Worm (Caenorhabditis elegans) whole organism, late embryonic: ENCODE measurements around the gene K09B11.4.

Experiments
- K02D7.2 ChIP-seq: sonication (generic microtip); optimal IDR thresholded peaks from 2 replicates; lab custom pipeline; 2017; ENCODE audit warnings: mild to moderate bottlenecking, missing genetic modification characterization, missing compliant biosample characterization
- T23F11.4 ChIP-seq: fragments of 200-800 bp; sonication (Bioruptor generic); optimal IDR thresholded peaks from 2 replicates; lab custom pipeline; 2018; ENCODE audit warnings: mild to moderate bottlenecking, missing genetic modification characterization, missing compliant biosample characterization
- Y22D7AL.16 ChIP-seq: sonication (generic microtip); optimal IDR thresholded peaks from 2 replicates; lab custom pipeline; 2016; ENCODE audit warnings: missing genetic modification characterization, missing compliant biosample characterization
- ama-1 ChIP-seq: fragments of 150-350 bp; optimal IDR thresholded peaks from 2 replicates; lab custom pipeline; 2014
- ceh-19 ChIP-seq: fragments of 200-800 bp; sonication (Bioruptor generic); optimal IDR thresholded peaks from 2 replicates; lab custom pipeline; 2018; ENCODE audit warnings: mild to moderate bottlenecking, missing genetic modification characterization, missing compliant biosample characterization
- ceh-30 ChIP-seq: fragments of 150-350 bp; optimal IDR thresholded peaks from 2 replicates; lab custom pipeline; 2014; ENCODE audit warnings: missing biosample characterization, missing genetic modification characterization
- ceh-31 ChIP-seq: sonication (generic microtip); optimal IDR thresholded peaks from 2 replicates; lab custom pipeline; 2016; ENCODE audit warnings: missing genetic modification characterization, missing compliant biosample characterization
- ceh-34 ChIP-seq: sonication (generic microtip); optimal IDR thresholded peaks from 2 replicates; lab custom pipeline; 2016; ENCODE audit warnings: mild to moderate bottlenecking, missing genetic modification characterization, missing compliant biosample characterization
- ceh-45 ChIP-seq: fragments of 200-800 bp; sonication (Bioruptor generic); IDR thresholded peaks from 2 replicates; pipeline ENCODE4 v1.3.6; 2022; ENCODE audit warnings: missing genetic modification reagents, missing genetic modification characterization, missing compliant biosample characterization
- ceh-48 ChIP-seq: sonication (generic microtip); optimal IDR thresholded peaks from 2 replicates; lab custom pipeline; 2016; ENCODE audit warnings: missing genetic modification characterization, inconsistent platforms, missing compliant biosample characterization
- ceh-9 ChIP-seq: sonication (generic microtip); optimal IDR thresholded peaks from 2 replicates; lab custom pipeline; 2016; ENCODE audit warnings: mild to moderate bottlenecking, missing genetic modification characterization, inconsistent platforms, missing compliant biosample characterization
- dve-1 ChIP-seq: sonication (generic microtip); optimal IDR thresholded peaks from 2 replicates; lab custom pipeline; 2017; ENCODE audit warnings: antibody characterized with exemption, mild to moderate bottlenecking, missing genetic modification characterization, missing compliant biosample characterization
- elt-2 ChIP-seq: sonication (generic microtip); optimal IDR thresholded peaks from 2 replicates; lab custom pipeline; 2016; ENCODE audit warnings: missing genetic modification reagents, missing genetic modification characterization, missing compliant biosample characterization
- eyg-1 ChIP-seq: sonication (generic microtip); optimal IDR thresholded peaks from 2 replicates; lab custom pipeline; 2016; ENCODE audit warnings: missing genotype, missing genetic modification characterization, missing compliant biosample characterization
- gmeb-2 ChIP-seq: sonication (generic microtip); optimal IDR thresholded peaks from 2 replicates; lab custom pipeline; 2016; ENCODE audit warnings: missing genetic modification characterization, inconsistent platforms, missing compliant biosample characterization
- hlh-13 ChIP-seq: fragments of 200-800 bp; sonication (Bioruptor generic); optimal IDR thresholded peaks from 2 replicates; lab custom pipeline; 2018; ENCODE audit warnings: mild to moderate bottlenecking, missing genetic modification characterization, missing compliant biosample characterization
- hlh-30 ChIP-seq: sonication (generic microtip); optimal IDR thresholded peaks from 2 replicates; lab custom pipeline; 2017; ENCODE audit warnings: antibody characterized with exemption, missing genetic modification characterization, missing compliant biosample characterization; ENCODE audit not compliant: insufficient read depth
- hlh-8 ChIP-seq: sonication (generic microtip); optimal IDR thresholded peaks from 2 replicates; lab custom pipeline; 2016; ENCODE audit warnings: missing genotype, missing genetic modification characterization, missing compliant biosample characterization
- lim-6 ChIP-seq: sonication (generic microtip); optimal IDR thresholded peaks from 2 replicates; lab custom pipeline; 2016; ENCODE audit warnings: missing genetic modification characterization, missing compliant biosample characterization
- lin-11 ChIP-seq: fragments of 200-800 bp; sonication (Bioruptor generic); optimal IDR thresholded peaks from 2 replicates; lab custom pipeline; 2018; ENCODE audit warnings: mild to moderate bottlenecking, missing genetic modification characterization, missing compliant biosample characterization
- mec-3 ChIP-seq: sonication (generic microtip); optimal IDR thresholded peaks from 2 replicates; lab custom pipeline; 2016; ENCODE audit warnings: borderline replicate concordance, missing genetic modification characterization, missing compliant biosample characterization
- nhr-232 ChIP-seq: sonication (generic microtip); optimal IDR thresholded peaks from 2 replicates; lab custom pipeline; 2016; ENCODE audit warnings: missing genetic modification characterization, missing compliant biosample characterization
- odd-2 ChIP-seq: sonication (generic microtip); optimal IDR thresholded peaks from 2 replicates; lab custom pipeline; 2017; ENCODE audit warnings: antibody characterized with exemption, mild to moderate bottlenecking, missing genetic modification characterization, missing compliant biosample characterization
- pag-3 ChIP-seq: sonication (generic microtip); optimal IDR thresholded peaks from 2 replicates; lab custom pipeline; 2016; ENCODE audit warnings: missing compliant biosample characterization, missing genetic modification characterization, borderline replicate concordance
- pat-9 ChIP-seq: fragments of 200-800 bp; sonication (Bioruptor generic); optimal IDR thresholded peaks from 2 replicates; lab custom pipeline; 2018; ENCODE audit warnings: mild to moderate bottlenecking, missing genetic modification characterization, moderate library complexity, missing compliant biosample characterization
- pha-2 ChIP-seq: sonication (generic microtip); optimal IDR thresholded peaks from 2 replicates; lab custom pipeline; 2017; ENCODE audit warnings: mild to moderate bottlenecking, missing genetic modification characterization, missing compliant biosample characterization
- pqm-1 ChIP-seq: sonication (generic microtip); optimal IDR thresholded peaks from 2 replicates; lab custom pipeline; 2016; ENCODE audit warnings: missing genetic modification characterization, missing compliant biosample characterization
- pros-1 ChIP-seq: fragments of 150-350 bp; optimal IDR thresholded peaks from 2 replicates; lab custom pipeline; 2014; ENCODE audit warnings: missing biosample characterization, missing genetic modification reagents, missing genetic modification characterization
- rnt-1 ChIP-seq: sonication (generic microtip); optimal IDR thresholded peaks from 2 replicates; lab custom pipeline; 2016; ENCODE audit warnings: missing genetic modification characterization, missing compliant biosample characterization
- sox-2 ChIP-seq: fragments of 200-800 bp; sonication (Bioruptor generic); IDR thresholded peaks from 2 replicates; pipeline ENCODE4 v1.3.6; 2022; ENCODE audit warnings: missing genetic modification reagents, missing genetic modification characterization, missing compliant biosample characterization
- sox-4 ChIP-seq: sonication (generic microtip); optimal IDR thresholded peaks from 2 replicates; lab custom pipeline; 2017; ENCODE audit warnings: mild to moderate bottlenecking, missing genetic modification characterization, inconsistent platforms, missing compliant biosample characterization
- tbx-2 ChIP-seq: sonication (generic microtip); optimal IDR thresholded peaks from 2 replicates; lab custom pipeline; 2016; ENCODE audit warnings: missing genetic modification characterization, missing compliant biosample characterization
- unc-3 ChIP-seq, 2 experiments: fragments of 200-800 bp in 1 of 2; sonication (Bioruptor generic) in 1 of 2; sonication (generic microtip) in 1 of 2; conservative IDR thresholded peaks in 1 of 2; optimal IDR thresholded peaks in 1 of 2; 2 replicates each; pipeline versions ENCODE4 v1.3.6 to Lab custom; 2016 to 2022; ENCODE audit warnings: missing compliant biosample characterization in 2 of 2, missing genetic modification characterization in 2 of 2, missing genetic modification reagents in 1 of 2
- unc-42 ChIP-seq: sonication (generic microtip); optimal IDR thresholded peaks from 2 replicates; lab custom pipeline; 2016; ENCODE audit warnings: missing genotype, missing genetic modification characterization, missing compliant biosample characterization

K09B11.4 gene

ce11 chrIV:13429240-13429639 is at the start of gene K09B11.4:
TSS of gene K09B11.4 (plus strand) at chrIV:13429540.
- TF ChIP-seq sox-2 (no peak), ceh-19 (GFP tag; lab: Kevin White, UChicago) (no peak), Y22D7AL.16 (no peak), unc-42 (tag; lab: Kevin White, UChicago) (no peak), pros-1 (no peak), hlh-8 (tag; lab: Kevin White, UChicago) (no peak), unc-3 (GFP tag; conservative IDR thresholded peaks at IDR 0.05; lab: Robert Waterston, UW) (no peak), unc-3 (tag; optimal IDR thresholded peaks at IDR 0.05; lab: Kevin White, UChicago) (no peak), nhr-232 (tag; lab: Kevin White, UChicago) (no peak), ama-1 (lab: Kevin White, UChicago) (no peak), T23F11.4 (GFP tag; lab: Kevin White, UChicago) (no peak), mec-3 (tag; lab: Kevin White, UChicago) (no peak), ceh-48 (no peak), K02D7.2 (tag; lab: Kevin White, UChicago) (no peak)

- no peak for TF ChIP-seq odd-2 (tag; lab: Kevin White, UChicago)
- TF ChIP-seq dve-1 (tag; lab: Kevin White, UChicago) = no peak
- TF ChIP-seq hlh-8 (tag; lab: Kevin White, UChicago) = no peak
- TF ChIP-seq rnt-1 (tag; lab: Kevin White, UChicago) = no peak
- TF ChIP-seq ceh-34 (tag; lab: Kevin White, UChicago) = no peak
- no peak for TF ChIP-seq elt-2 (tag; lab: Kevin White, UChicago)
- no peak for TF ChIP-seq K02D7.2 (tag; lab: Kevin White, UChicago)
- no peak for TF ChIP-seq eyg-1
- no peak for TF ChIP-seq Y22D7AL.16
Observed at ce11 chrIV:13380506-13380905, 48.8 kb upstream of the K09B11.4 start.

- TF ChIP-seq gmeb-2 (no peak), unc-42 (tag; lab: Kevin White, UChicago) (no peak), ceh-19 (GFP tag; lab: Kevin White, UChicago) (no peak), tbx-2 (tag; lab: Kevin White, UChicago) (no peak), hlh-8 (tag; lab: Kevin White, UChicago) (no peak), lim-6 (tag; lab: Kevin White, UChicago) (no peak), ceh-30 (no peak), pag-3 (tag; lab: Kevin White, UChicago) (no peak), hlh-30 (no peak), Y22D7AL.16 (no peak), nhr-232 (tag; lab: Kevin White, UChicago) (no peak), eyg-1 (no peak), ceh-9 (tag; lab: Kevin White, UChicago) (no peak), pat-9 (tag; lab: Kevin White, UChicago) (no peak), sox-4 (tag; lab: Kevin White, UChicago) (no peak), ceh-45 (GFP tag; lab: Robert Waterston, UW) (no peak), lin-11 (no peak), pha-2 (no peak)
Observed at ce11 chrIV:13381823-13382222, 47.5 kb upstream of the K09B11.4 start, which contains the start of gene emc-3. TSS of gene emc-3 (minus strand) at chrIV:13381923.

- TF ChIP-seq pqm-1 (tag; lab: Kevin White, UChicago) (no peak), ceh-31 (tag; lab: Kevin White, UChicago) (peak; percentile 28), hlh-13 (no peak), unc-42 (tag; lab: Kevin White, UChicago) (peak; percentile 71), ceh-48 (peak; percentile 72)
Observed at ce11 chrIV:13383763-13384436, 45.4 kb upstream of the K09B11.4 start, which contains the start of gene rab-19. TSS of gene rab-19 (minus strand) at chrIV:13384386.
